Worm (Caenorhabditis elegans): ENCODE data around the gene T05G5.5.

Gene T05G5.5

DNA sequence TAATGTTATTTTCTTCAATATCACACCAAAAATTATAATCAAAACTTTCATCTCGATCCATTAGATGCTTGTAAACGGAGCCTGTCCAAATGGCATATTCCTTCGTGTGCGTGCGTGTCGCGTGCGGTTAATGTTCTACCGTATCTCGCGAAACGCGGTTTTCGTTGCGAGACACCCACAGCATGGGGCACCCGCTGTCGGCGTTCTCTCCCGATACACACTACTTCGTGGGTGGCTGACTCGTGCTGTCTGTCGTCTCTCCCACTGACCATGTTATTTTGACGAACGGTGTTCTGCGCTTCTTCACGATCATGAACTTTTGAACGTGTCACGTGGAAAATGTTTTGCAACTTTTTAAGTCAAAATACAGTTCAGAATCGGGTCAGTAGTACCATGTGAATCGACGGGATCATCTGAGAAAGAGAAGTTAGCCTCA lies 14.3 kb upstream of the T05G5.5 start (continued):
- peak; percentile 93 for TF ChIP-seq mxl-2 (GFP tag; conservative IDR thresholded peaks at IDR 0.05)
- peak; percentile 77; the same call in 1 of the 2 replicates for TF ChIP-seq ceh-44 (GFP tag; IDR thresholded peaks at IDR 0.05)
- peak; percentile 35 for TF ChIP-seq snpc-4 (tag; optimal IDR thresholded peaks at IDR 0.05)
- 0 out of 2 replicates have a peak, but pooled peaks have one; percentile 56 for TF ChIP-seq dmd-8 (GFP tag; IDR thresholded peaks at IDR 0.05)
- peak; percentile 99 for TF ChIP-seq saeg-2 (GFP tag; IDR thresholded peaks at IDR 0.05)
- peak; percentile 94 for TF ChIP-seq lin-29 (GFP tag; IDR thresholded peaks at IDR 0.05)
- peak; percentile 92 for TF ChIP-seq madf-9 (GFP tag; conservative IDR thresholded peaks at IDR 0.05)
- peak; percentile 88 for TF ChIP-seq fkh-10 (GFP tag; optimal IDR thresholded peaks at IDR 0.05)
- peak; percentile 77 to 92 for TF ChIP-seq daf-16 (GFP tag; optimal IDR thresholded peaks at IDR 0.05)
- peak; percentile 91 for TF ChIP-seq daf-16 (tag; optimal IDR thresholded peaks at IDR 0.05)
- TF ChIP-seq fos-1 (tag; optimal IDR thresholded peaks at IDR 0.05), result peak; percentile 87
- TF ChIP-seq spr-3 (GFP tag; optimal IDR thresholded peaks at IDR 0.05), result peak; percentile 98
- peak; percentile 100 for TF ChIP-seq aha-1 (tag)
- TF ChIP-seq mes-2 (tag; optimal IDR thresholded peaks at IDR 0.05; ENCODE audit: poor library complexity, severe bottlenecking), result peak; percentile 95
- TF ChIP-seq ceh-32 (tag; optimal IDR thresholded peaks at IDR 0.05; ENCODE audit: poor library complexity), result peak; percentile 75
- TF ChIP-seq lim-7 (GFP tag; IDR thresholded peaks at IDR 0.05), result peak; percentile 65
- TF ChIP-seq hmg-1.1 (GFP tag; IDR thresholded peaks at IDR 0.05), result peak; percentile 99
- TF ChIP-seq ZK546.5 (tag; optimal IDR thresholded peaks at IDR 0.05), result peak; percentile 24 to 87
- peak; percentile 37 for TF ChIP-seq unc-39 (tag; optimal IDR thresholded peaks at IDR 0.05)
- peak; percentile 96 for TF ChIP-seq nhr-48 (tag; optimal IDR thresholded peaks at IDR 0.05)
- TF ChIP-seq php-3 (GFP tag; IDR thresholded peaks at IDR 0.05), result peak; percentile 96
- TF ChIP-seq nhr-28 (tag; optimal IDR thresholded peaks at IDR 0.05), result peak; percentile 90
- peak; percentile 97 to 99 for TF ChIP-seq mdl-1 (tag; optimal IDR thresholded peaks at IDR 0.05)
- TF ChIP-seq lin-1 (GFP tag; IDR thresholded peaks at IDR 0.05), result peak; percentile 98
- TF ChIP-seq pha-4 (GFP tag; IDR thresholded peaks at IDR 0.05), result peak; percentile 98
- TF ChIP-seq pha-4 (tag; optimal IDR thresholded peaks at IDR 0.05), result no peak
- peak; percentile 89 for TF ChIP-seq vab-7 (GFP tag; IDR thresholded peaks at IDR 0.05)
- TF ChIP-seq tra-1 (GFP tag; IDR thresholded peaks at IDR 0.05), result peak; percentile 96
- peak; percentile 86 for TF ChIP-seq dpl-1 (GFP tag; optimal IDR thresholded peaks at IDR 0.05)
- TF ChIP-seq ztf-7 (tag; optimal IDR thresholded peaks at IDR 0.05), result peak; percentile 88
- TF ChIP-seq egl-43 (GFP tag; IDR thresholded peaks at IDR 0.05), result peak; percentile 98
- TF ChIP-seq dmd-6 (GFP tag; IDR thresholded peaks at IDR 0.05), result peak; percentile 99
- peak; percentile 98 for TF ChIP-seq ceh-20 (GFP tag; IDR thresholded peaks at IDR 0.05)
- TF ChIP-seq Y105C5A.15 (GFP tag; IDR thresholded peaks at IDR 0.05), result peak; percentile 96
- TF ChIP-seq unc-62 (GFP tag; optimal IDR thresholded peaks at IDR 0.05 in 1 of 2), result peak in 1 of 2 experiments; percentile 100
- no peak for TF ChIP-seq unc-62 (tag; optimal IDR thresholded peaks at IDR 0.05)
- TF ChIP-seq T20F7.1 (GFP tag; optimal IDR thresholded peaks at IDR 0.05), result peak; percentile 92
- TF ChIP-seq ctbp-1 (GFP tag; IDR thresholded peaks at IDR 0.05), result peak; percentile 98
- TF ChIP-seq nhr-76 (tag; optimal IDR thresholded peaks at IDR 0.05), result peak; percentile 74
- TF ChIP-seq lir-3 (tag; optimal IDR thresholded peaks at IDR 0.05), result peak; percentile 49
- peak; percentile 97 for TF ChIP-seq nhr-77 (tag; optimal IDR thresholded peaks at IDR 0.05)
- peak; percentile 97 for TF ChIP-seq nhr-42 (GFP tag; IDR thresholded peaks at IDR 0.05)
- TF ChIP-seq aly-2 (tag; optimal IDR thresholded peaks at IDR 0.05), result peak; percentile 36
- TF ChIP-seq ces-1 (GFP tag; optimal IDR thresholded peaks at IDR 0.05), result no peak
- TF ChIP-seq spr-1 (tag; optimal IDR thresholded peaks at IDR 0.05), result peak; percentile 95
- 0 out of 2 replicates have a peak, but pooled peaks have one; percentile 51 for TF ChIP-seq daf-8 (GFP tag; IDR thresholded peaks at IDR 0.05)
- TF ChIP-seq arid-1 (GFP tag; conservative IDR thresholded peaks at IDR 0.05), result peak; percentile 97
- TF ChIP-seq pqm-1 (tag; optimal IDR thresholded peaks at IDR 0.05), result peak; percentile 33
- peak; percentile 73; the same call in 1 of the 2 replicates for TF ChIP-seq F44E2.7 (GFP tag; IDR thresholded peaks at IDR 0.05)
- peak; percentile 71 for TF ChIP-seq skn-1 (tag; optimal IDR thresholded peaks at IDR 0.05)
- peak; percentile 99 for TF ChIP-seq nhr-11 (tag; optimal IDR thresholded peaks at IDR 0.05)
- TF ChIP-seq Y48G9A.11 (GFP tag; IDR thresholded peaks at IDR 0.05), result peak; percentile 63; the same call in 1 of the 2 replicates

Data from whole organism, L4 larva.